Worm (Caenorhabditis elegans) whole organism, mixed stage, embryonic: ENCODE results near the gene Y67D8C.22.

Experiments used
- M03D4.4 ChIP-seq: sonication (generic microtip); optimal IDR thresholded peaks from 2 replicates; lab custom pipeline; 2017; ENCODE audit warnings: mild to moderate bottlenecking, missing genetic modification characterization, missing compliant biosample characterization
- bed-3 ChIP-seq: fragments of 200-800 bp; sonication (Bioruptor generic); optimal IDR thresholded peaks from 3 replicates; lab custom pipeline; 2018; ENCODE audit warnings: mild to moderate bottlenecking, missing genetic modification characterization, moderate library complexity, missing compliant biosample characterization
- blmp-1 ChIP-seq: fragments of 150-350 bp; optimal IDR thresholded peaks from 2 replicates; lab custom pipeline; 2014; ENCODE audit warnings: missing biosample characterization, missing genetic modification characterization
- ceh-39 ChIP-seq: fragments of 150-350 bp; optimal IDR thresholded peaks from 2 replicates; lab custom pipeline; 2014; ENCODE audit warnings: missing biosample characterization, missing genetic modification characterization
- ceh-43 ChIP-seq: fragments of 200-800 bp; sonication (Bioruptor generic); optimal IDR thresholded peaks from 2 replicates; lab custom pipeline; 2018; ENCODE audit warnings: mild to moderate bottlenecking, missing genetic modification characterization, moderate library complexity, missing compliant biosample characterization
- ces-1 ChIP-seq: fragments of 150-350 bp; optimal IDR thresholded peaks from 2 replicates; lab custom pipeline; 2014; ENCODE audit warnings: missing biosample characterization, missing genetic modification reagents, missing genetic modification characterization
- cnd-1 ChIP-seq: fragments of 200-800 bp; sonication (Bioruptor generic); optimal IDR thresholded peaks from 2 replicates; lab custom pipeline; 2018; ENCODE audit warnings: mild to moderate bottlenecking, missing genetic modification characterization, missing compliant biosample characterization
- drap-1 ChIP-seq: fragments of 200-800 bp; sonication (Bioruptor generic); optimal IDR thresholded peaks from 3 replicates; lab custom pipeline; 2018; ENCODE audit warnings: mild to moderate bottlenecking, missing genetic modification characterization, missing compliant biosample characterization
- elt-1 ChIP-seq: sonication (generic microtip); optimal IDR thresholded peaks from 2 replicates; lab custom pipeline; 2017; ENCODE audit warnings: missing genetic modification characterization, mild to moderate bottlenecking, missing compliant biosample characterization, antibody characterized with exemption, moderate library complexity, borderline replicate concordance; ENCODE audit not compliant: insufficient read depth
- elt-3 ChIP-seq: fragments of 150-350 bp; optimal IDR thresholded peaks from 2 replicates; lab custom pipeline; 2014; ENCODE audit warnings: missing biosample characterization, missing genetic modification characterization
- flh-1 ChIP-seq: fragments of 200-800 bp; sonication (Bioruptor generic); optimal IDR thresholded peaks from 2 replicates; lab custom pipeline; 2018; ENCODE audit warnings: mild to moderate bottlenecking, missing genetic modification characterization, moderate library complexity, missing compliant biosample characterization
- ham-2 ChIP-seq: fragments of 200-800 bp; sonication (Bioruptor generic); optimal IDR thresholded peaks from 2 replicates; lab custom pipeline; 2018; ENCODE audit warnings: mild to moderate bottlenecking, missing genetic modification characterization, missing compliant biosample characterization
- lin-13 ChIP-seq: fragments of 150-350 bp; optimal IDR thresholded peaks from 2 replicates; lab custom pipeline; 2014; ENCODE audit warnings: missing biosample characterization, missing genetic modification characterization
- lsy-2 ChIP-seq: fragments of 150-350 bp; optimal IDR thresholded peaks from 2 replicates; lab custom pipeline; 2014; ENCODE audit warnings: missing biosample characterization, missing genetic modification characterization
- mab-5 ChIP-seq: fragments of 150-350 bp; optimal IDR thresholded peaks from 2 replicates; lab custom pipeline; 2014; ENCODE audit warnings: missing biosample characterization, missing genetic modification characterization
- mls-2 ChIP-seq: sonication (generic microtip); optimal IDR thresholded peaks from 2 replicates; lab custom pipeline; 2016; ENCODE audit warnings: mild to moderate bottlenecking, missing genetic modification characterization, moderate library complexity, missing compliant biosample characterization
- nhr-2 ChIP-seq: fragments of 150-350 bp; optimal IDR thresholded peaks from 2 replicates; lab custom pipeline; 2014; ENCODE audit warnings: missing biosample characterization, missing genetic modification characterization
- nhr-237 ChIP-seq: fragments of 150-350 bp; optimal IDR thresholded peaks from 2 replicates; lab custom pipeline; 2014; ENCODE audit warnings: missing biosample characterization, missing genetic modification characterization
- nhr-28 ChIP-seq: fragments of 150-350 bp; optimal IDR thresholded peaks from 2 replicates; lab custom pipeline; 2014; ENCODE audit warnings: missing biosample characterization, missing genetic modification characterization
- nhr-76 ChIP-seq: sonication (generic microtip); optimal IDR thresholded peaks from 2 replicates; lab custom pipeline; 2017; ENCODE audit warnings: missing biosample characterization, missing genetic modification characterization
- pha-4 ChIP-seq: fragments of 150-350 bp; optimal IDR thresholded peaks from 2 replicates; lab custom pipeline; 2018; ENCODE audit warnings: missing biosample characterization, missing genetic modification reagents, missing genetic modification characterization
- sem-2 ChIP-seq: fragments of 200-800 bp; sonication (Bioruptor generic); optimal IDR thresholded peaks from 2 replicates; lab custom pipeline; 2018; ENCODE audit warnings: mild to moderate bottlenecking, missing genetic modification characterization, missing compliant biosample characterization
- sptf-1 ChIP-seq: sonication (generic microtip); optimal IDR thresholded peaks from 2 replicates; lab custom pipeline; 2017; ENCODE audit warnings: mild to moderate bottlenecking, missing genetic modification characterization, moderate library complexity, missing compliant biosample characterization
- tbx-8 ChIP-seq: fragments of 200-800 bp; sonication (Bioruptor generic); optimal IDR thresholded peaks from 2 replicates; lab custom pipeline; 2018; ENCODE audit warnings: mild to moderate bottlenecking, missing genetic modification characterization, moderate library complexity, missing compliant biosample characterization
- unc-120 ChIP-seq: sonication (generic microtip); optimal IDR thresholded peaks from 2 replicates; lab custom pipeline; 2017; ENCODE audit warnings: missing genetic modification characterization, missing compliant biosample characterization; ENCODE audit not compliant: poor library complexity, severe bottlenecking
- unc-62 ChIP-seq: fragments of 150-350 bp; optimal IDR thresholded peaks from 2 replicates; lab custom pipeline; 2014; ENCODE audit warnings: missing biosample characterization, missing genetic modification reagents, missing genetic modification characterization
- zip-8 ChIP-seq: fragments of 150-350 bp; optimal IDR thresholded peaks from 2 replicates; lab custom pipeline; 2014; ENCODE audit warnings: missing biosample characterization, missing genetic modification characterization
- ztf-11 ChIP-seq: fragments of 150-350 bp; optimal IDR thresholded peaks from 2 replicates; lab custom pipeline; 2014; ENCODE audit warnings: missing biosample characterization, missing genetic modification characterization

Gene Y67D8C.22

ce11 chrIV:3089611-3090010, 13.5 kb upstream of the Y67D8C.22 start:
- TF ChIP-seq drap-1 (no peak), ceh-39 (tag; lab: Kevin White, UChicago) (no peak), cnd-1 (tag; lab: Kevin White, UChicago) (no peak), ham-2 (GFP tag; lab: Kevin White, UChicago) (no peak), sptf-1 (tag; lab: Kevin White, UChicago) (no peak), sem-2 (GFP tag; lab: Kevin White, UChicago) (no peak), nhr-76 (tag; lab: Kevin White, UChicago) (no peak), elt-1 (tag; lab: Kevin White, UChicago) (no peak), mab-5 (tag; lab: Kevin White, UChicago) (no peak), nhr-2 (no peak), nhr-237 (tag; lab: Kevin White, UChicago) (no peak), mls-2 (tag; lab: Kevin White, UChicago) (no peak), ces-1 (GFP tag; lab: Kevin White, UChicago) (no peak)
- TF ChIP-seq, all 35 proteins: peak for 0

ce11 chrIV:3086825-3087224, 10.7 kb upstream of the Y67D8C.22 start, which contains the start of gene Y67D8C.9:
Gene Y67D8C.9 (minus strand): TSS chrIV:3086925.
- TF ChIP-seq tbx-8 (GFP tag; lab: Kevin White, UChicago) = no peak
- no peak for TF ChIP-seq pha-4
- no peak for TF ChIP-seq mls-2 (tag; lab: Kevin White, UChicago)
- TF ChIP-seq drap-1 = no peak
- TF ChIP-seq lin-13 (tag; lab: Kevin White, UChicago) = no peak
- TF ChIP-seq elt-1 (tag; lab: Kevin White, UChicago) = no peak
- no peak for TF ChIP-seq blmp-1
- TF ChIP-seq mab-5 (tag; lab: Kevin White, UChicago) = no peak
- no peak for TF ChIP-seq sem-2 (GFP tag; lab: Kevin White, UChicago)
- TF ChIP-seq ces-1 (GFP tag; lab: Kevin White, UChicago) = no peak

- no peak for TF ChIP-seq zip-8 (tag; lab: Kevin White, UChicago)
- no peak for TF ChIP-seq pha-4
- no peak for TF ChIP-seq bed-3 (GFP tag; lab: Kevin White, UChicago)
- TF ChIP-seq ceh-43 (GFP tag; lab: Kevin White, UChicago) = no peak
- TF ChIP-seq mls-2 (tag; lab: Kevin White, UChicago) = no peak
- TF ChIP-seq blmp-1 = no peak
- TF ChIP-seq ham-2 (GFP tag; lab: Kevin White, UChicago) = no peak
- TF ChIP-seq lsy-2 (tag; lab: Kevin White, UChicago) = no peak
- TF ChIP-seq unc-62 (GFP tag; lab: Kevin White, UChicago) = no peak
- no peak for TF ChIP-seq nhr-76 (tag; lab: Kevin White, UChicago)
- no peak for TF ChIP-seq nhr-28 (tag; lab: Kevin White, UChicago)
- no peak for TF ChIP-seq unc-120 (tag; lab: Kevin White, UChicago)
- TF ChIP-seq lin-13 (tag; lab: Kevin White, UChicago) = no peak
- no peak for TF ChIP-seq nhr-237 (tag; lab: Kevin White, UChicago)
- TF ChIP-seq tbx-8 (GFP tag; lab: Kevin White, UChicago) = no peak
Measured at ce11 chrIV:3076802-3077201, 695 bp upstream of the Y67D8C.22 start.

- TF ChIP-seq pha-4 = no peak
- TF ChIP-seq flh-1 (GFP tag; lab: Kevin White, UChicago) = no peak
- TF ChIP-seq M03D4.4 (tag; lab: Kevin White, UChicago) = no peak
- no peak for TF ChIP-seq tbx-8 (GFP tag; lab: Kevin White, UChicago)
- TF ChIP-seq unc-120 (tag; lab: Kevin White, UChicago) = no peak
- no peak for TF ChIP-seq mab-5 (tag; lab: Kevin White, UChicago)
- TF ChIP-seq ceh-43 (GFP tag; lab: Kevin White, UChicago) = no peak
- no peak for TF ChIP-seq ztf-11
- no peak for TF ChIP-seq zip-8 (tag; lab: Kevin White, UChicago)
- TF ChIP-seq cnd-1 (tag; lab: Kevin White, UChicago) = no peak
- no peak for TF ChIP-seq nhr-2
- no peak for TF ChIP-seq ces-1 (GFP tag; lab: Kevin White, UChicago)
- no peak for TF ChIP-seq elt-3 (tag; lab: Kevin White, UChicago)
- TF ChIP-seq drap-1 = no peak
Measured at ce11 chrIV:3071997-3072396, 4.1 kb downstream of the Y67D8C.22 start, which contains the start of gene Y67D8C.2. Gene Y67D8C.2 (plus strand): TSS chrIV:3072297.

- TF ChIP-seq mab-5 (tag; lab: Kevin White, UChicago) = no peak
Measured at ce11 chrIV:3069619-3070260, 6.4 kb downstream of the Y67D8C.22 start, which contains the start of gene cpg-9. Gene cpg-9 (minus strand): TSS chrIV:3070210.
